Worm (Caenorhabditis elegans) whole organism, late embryonic: Measurements from ENCODE around the gene end-1.
A peak's percentile ranks its signal among the peaks of the same experiment; 100 is the strongest.

Experiments
- F13H6.1 ChIP-seq: sonication (generic microtip); optimal IDR thresholded peaks from 2 replicates; lab custom pipeline; 2016; ENCODE audit warnings: missing genetic modification characterization, missing compliant biosample characterization
- K09A11.1 ChIP-seq: sonication (generic microtip); optimal IDR thresholded peaks from 2 replicates; lab custom pipeline; 2017; ENCODE audit warnings: antibody characterized with exemption, mild to moderate bottlenecking, missing genetic modification characterization, missing compliant biosample characterization; ENCODE audit not compliant: insufficient read depth
- ahr-1 ChIP-seq: sonication (generic microtip); optimal IDR thresholded peaks from 2 replicates; lab custom pipeline; 2016; ENCODE audit warnings: missing genetic modification characterization, missing compliant biosample characterization
- ama-1 ChIP-seq: fragments of 150-350 bp; optimal IDR thresholded peaks from 2 replicates; lab custom pipeline; 2014
- ceh-18 ChIP-seq: sonication (generic microtip); optimal IDR thresholded peaks from 2 replicates; lab custom pipeline; 2016; ENCODE audit warnings: missing genetic modification characterization, missing compliant biosample characterization
- ceh-19 ChIP-seq: fragments of 200-800 bp; sonication (Bioruptor generic); optimal IDR thresholded peaks from 2 replicates; lab custom pipeline; 2018; ENCODE audit warnings: mild to moderate bottlenecking, missing genetic modification characterization, missing compliant biosample characterization
- ceh-2 ChIP-seq: sonication (generic microtip); optimal IDR thresholded peaks from 2 replicates; lab custom pipeline; 2016; ENCODE audit warnings: missing genotype, missing genetic modification characterization, missing compliant biosample characterization
- ceh-30 ChIP-seq: fragments of 150-350 bp; optimal IDR thresholded peaks from 2 replicates; lab custom pipeline; 2014; ENCODE audit warnings: missing biosample characterization, missing genetic modification characterization
- ceh-31 ChIP-seq: sonication (generic microtip); optimal IDR thresholded peaks from 2 replicates; lab custom pipeline; 2016; ENCODE audit warnings: missing genetic modification characterization, missing compliant biosample characterization
- ceh-34 ChIP-seq: sonication (generic microtip); optimal IDR thresholded peaks from 2 replicates; lab custom pipeline; 2016; ENCODE audit warnings: mild to moderate bottlenecking, missing genetic modification characterization, missing compliant biosample characterization
- ceh-6 ChIP-seq: fragments of 200-800 bp; sonication (Bioruptor generic); optimal IDR thresholded peaks from 2 replicates; lab custom pipeline; 2018; ENCODE audit warnings: mild to moderate bottlenecking, missing genetic modification characterization, missing compliant biosample characterization
- ceh-9 ChIP-seq: sonication (generic microtip); optimal IDR thresholded peaks from 2 replicates; lab custom pipeline; 2016; ENCODE audit warnings: mild to moderate bottlenecking, missing genetic modification characterization, inconsistent platforms, missing compliant biosample characterization
- che-1 ChIP-seq: sonication (generic microtip); optimal IDR thresholded peaks from 2 replicates; lab custom pipeline; 2016; ENCODE audit warnings: mild to moderate bottlenecking, missing genetic modification characterization, missing compliant biosample characterization
- dmd-4 ChIP-seq: sonication (generic microtip); optimal IDR thresholded peaks from 2 replicates; lab custom pipeline; 2016; ENCODE audit warnings: borderline replicate concordance, missing genetic modification characterization, missing compliant biosample characterization
- dve-1 ChIP-seq: sonication (generic microtip); optimal IDR thresholded peaks from 2 replicates; lab custom pipeline; 2017; ENCODE audit warnings: antibody characterized with exemption, mild to moderate bottlenecking, missing genetic modification characterization, missing compliant biosample characterization
- elt-2 ChIP-seq: sonication (generic microtip); optimal IDR thresholded peaks from 2 replicates; lab custom pipeline; 2016; ENCODE audit warnings: missing genetic modification reagents, missing genetic modification characterization, missing compliant biosample characterization
- ets-4 ChIP-seq: sonication (generic microtip); optimal IDR thresholded peaks from 2 replicates; lab custom pipeline; 2016; ENCODE audit warnings: missing genetic modification characterization, missing compliant biosample characterization
- eyg-1 ChIP-seq: sonication (generic microtip); optimal IDR thresholded peaks from 2 replicates; lab custom pipeline; 2016; ENCODE audit warnings: missing genotype, missing genetic modification characterization, missing compliant biosample characterization
- fkh-10 ChIP-seq: fragments of 150-350 bp; optimal IDR thresholded peaks from 2 replicates; lab custom pipeline; 2014; ENCODE audit warnings: missing biosample characterization, missing genetic modification reagents, missing genetic modification characterization
- gmeb-2 ChIP-seq: sonication (generic microtip); optimal IDR thresholded peaks from 2 replicates; lab custom pipeline; 2016; ENCODE audit warnings: missing genetic modification characterization, inconsistent platforms, missing compliant biosample characterization
- hlh-13 ChIP-seq: fragments of 200-800 bp; sonication (Bioruptor generic); optimal IDR thresholded peaks from 2 replicates; lab custom pipeline; 2018; ENCODE audit warnings: mild to moderate bottlenecking, missing genetic modification characterization, missing compliant biosample characterization
- hlh-30 ChIP-seq: sonication (generic microtip); optimal IDR thresholded peaks from 2 replicates; lab custom pipeline; 2017; ENCODE audit warnings: antibody characterized with exemption, missing genetic modification characterization, missing compliant biosample characterization; ENCODE audit not compliant: insufficient read depth
- hlh-6 ChIP-seq: sonication (generic microtip); optimal IDR thresholded peaks from 2 replicates; lab custom pipeline; 2016; ENCODE audit warnings: missing genotype, missing genetic modification characterization, missing compliant biosample characterization
- lim-6 ChIP-seq: sonication (generic microtip); optimal IDR thresholded peaks from 2 replicates; lab custom pipeline; 2016; ENCODE audit warnings: missing genetic modification characterization, missing compliant biosample characterization
- mec-3 ChIP-seq: sonication (generic microtip); optimal IDR thresholded peaks from 2 replicates; lab custom pipeline; 2016; ENCODE audit warnings: borderline replicate concordance, missing genetic modification characterization, missing compliant biosample characterization
- nhr-11 ChIP-seq: fragments of 150-350 bp; optimal IDR thresholded peaks from 2 replicates; lab custom pipeline; 2014; ENCODE audit warnings: missing biosample characterization, missing genetic modification characterization
- nhr-232 ChIP-seq: sonication (generic microtip); optimal IDR thresholded peaks from 2 replicates; lab custom pipeline; 2016; ENCODE audit warnings: missing genetic modification characterization, missing compliant biosample characterization
- npax-4 ChIP-seq: sonication (generic microtip); optimal IDR thresholded peaks from 2 replicates; lab custom pipeline; 2016; ENCODE audit warnings: missing genetic modification characterization, missing compliant biosample characterization
- pat-9 ChIP-seq: fragments of 200-800 bp; sonication (Bioruptor generic); optimal IDR thresholded peaks from 2 replicates; lab custom pipeline; 2018; ENCODE audit warnings: mild to moderate bottlenecking, missing genetic modification characterization, moderate library complexity, missing compliant biosample characterization
- pax-1 ChIP-seq: fragments of 150-350 bp; optimal IDR thresholded peaks from 2 replicates; lab custom pipeline; 2014; ENCODE audit warnings: missing biosample characterization, missing genetic modification characterization
- pqm-1 ChIP-seq: sonication (generic microtip); optimal IDR thresholded peaks from 2 replicates; lab custom pipeline; 2016; ENCODE audit warnings: missing genetic modification characterization, missing compliant biosample characterization
- sdc-2 ChIP-seq: sonication (generic microtip); optimal IDR thresholded peaks from 2 replicates; lab custom pipeline; 2016; ENCODE audit warnings: missing genotype, missing genetic modification characterization, missing compliant biosample characterization
- sox-2 ChIP-seq: fragments of 200-800 bp; sonication (Bioruptor generic); IDR thresholded peaks from 2 replicates; pipeline ENCODE4 v1.3.6; 2022; ENCODE audit warnings: missing genetic modification reagents, missing genetic modification characterization, missing compliant biosample characterization
- sox-4 ChIP-seq: sonication (generic microtip); optimal IDR thresholded peaks from 2 replicates; lab custom pipeline; 2017; ENCODE audit warnings: mild to moderate bottlenecking, missing genetic modification characterization, inconsistent platforms, missing compliant biosample characterization
- syd-9 ChIP-seq: sonication (generic microtip); optimal IDR thresholded peaks from 2 replicates; lab custom pipeline; 2016; ENCODE audit warnings: mild to moderate bottlenecking, missing genetic modification characterization, moderate library complexity, missing compliant biosample characterization
- tbx-2 ChIP-seq: sonication (generic microtip); optimal IDR thresholded peaks from 2 replicates; lab custom pipeline; 2016; ENCODE audit warnings: missing genetic modification characterization, missing compliant biosample characterization
- ttx-3 ChIP-seq: sonication (generic microtip); optimal IDR thresholded peaks from 2 replicates; lab custom pipeline; 2016; ENCODE audit warnings: missing genetic modification reagents, missing genetic modification characterization, missing compliant biosample characterization
- unc-3 ChIP-seq, 2 experiments: fragments of 200-800 bp in 1 of 2; sonication (Bioruptor generic) in 1 of 2; sonication (generic microtip) in 1 of 2; conservative IDR thresholded peaks in 1 of 2; optimal IDR thresholded peaks in 1 of 2; 2 replicates each; pipeline versions ENCODE4 v1.3.6 to Lab custom; 2016 to 2022; ENCODE audit warnings: missing compliant biosample characterization in 2 of 2, missing genetic modification characterization in 2 of 2, missing genetic modification reagents in 1 of 2
- unc-42 ChIP-seq: sonication (generic microtip); optimal IDR thresholded peaks from 2 replicates; lab custom pipeline; 2016; ENCODE audit warnings: missing genotype, missing genetic modification characterization, missing compliant biosample characterization
- zip-5 ChIP-seq: sonication (generic microtip); optimal IDR thresholded peaks from 2 replicates; lab custom pipeline; 2016; ENCODE audit warnings: missing genetic modification characterization, missing compliant biosample characterization
- ztf-16 ChIP-seq: sonication (generic microtip); optimal IDR thresholded peaks from 2 replicates; lab custom pipeline; 2017; ENCODE audit warnings: missing genetic modification characterization, missing compliant biosample characterization

The end-1 gene

DNA sequence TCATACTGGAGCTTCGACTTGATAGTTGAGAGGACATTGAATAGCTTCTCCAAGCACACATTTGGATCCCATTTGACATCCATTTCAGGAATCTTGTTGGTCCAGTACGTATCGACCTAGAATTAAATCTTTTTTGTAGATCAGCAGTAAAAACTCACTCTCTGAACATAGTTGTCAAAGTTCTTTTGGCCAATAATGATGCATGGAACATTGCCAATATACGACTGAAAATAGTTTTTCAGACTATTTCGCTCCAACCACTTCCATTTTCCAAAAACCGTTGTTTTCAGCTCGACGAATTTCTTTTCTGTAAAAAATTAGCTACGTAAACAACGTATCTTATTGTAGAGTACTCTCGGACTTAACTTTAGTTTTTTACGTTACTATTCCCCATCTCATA, 3.3 kb upstream of the end-1 start:
- TF ChIP-seq ceh-18, result no peak
- no peak for TF ChIP-seq sdc-2 (tag; lab: Kevin White, UChicago)
- no peak for TF ChIP-seq ceh-6 (GFP tag; lab: Kevin White, UChicago)
- TF ChIP-seq syd-9 (tag; lab: Kevin White, UChicago), result no peak
- no peak for TF ChIP-seq ceh-31 (tag; lab: Kevin White, UChicago)
- TF ChIP-seq sox-2, result no peak
- TF ChIP-seq F13H6.1 (tag; lab: Kevin White, UChicago), result no peak
- TF ChIP-seq hlh-6 (tag; lab: Kevin White, UChicago), result no peak
- TF ChIP-seq nhr-232 (tag; lab: Kevin White, UChicago), result no peak
- TF ChIP-seq mec-3 (tag; lab: Kevin White, UChicago), result no peak
- TF ChIP-seq sox-4 (tag; lab: Kevin White, UChicago), result no peak
- TF ChIP-seq unc-42, result no peak

DNA sequence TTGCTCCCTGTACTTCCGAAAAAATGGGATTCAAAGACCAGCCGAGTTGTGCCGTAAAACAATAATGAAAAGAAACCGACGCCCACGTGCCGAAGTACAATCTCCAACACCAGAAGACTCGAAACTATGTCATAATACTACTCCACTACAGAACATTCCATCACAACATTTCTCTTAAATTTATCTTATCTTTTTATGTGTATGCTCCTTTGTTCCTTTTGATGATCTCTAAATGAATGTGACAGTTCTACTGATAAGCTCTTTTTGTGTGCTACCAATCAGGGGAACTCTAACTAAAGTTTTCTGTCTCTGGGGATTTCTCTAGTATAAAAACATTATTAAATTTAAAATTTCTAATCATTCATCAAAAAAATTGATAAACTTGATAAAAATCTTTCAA, 1.9 kb downstream of the end-1 start:
- TF ChIP-seq dmd-4 (tag; lab: Kevin White, UChicago) (no peak), elt-2 (peak; percentile 89), tbx-2 (tag; lab: Kevin White, UChicago) (no peak)

DNA sequence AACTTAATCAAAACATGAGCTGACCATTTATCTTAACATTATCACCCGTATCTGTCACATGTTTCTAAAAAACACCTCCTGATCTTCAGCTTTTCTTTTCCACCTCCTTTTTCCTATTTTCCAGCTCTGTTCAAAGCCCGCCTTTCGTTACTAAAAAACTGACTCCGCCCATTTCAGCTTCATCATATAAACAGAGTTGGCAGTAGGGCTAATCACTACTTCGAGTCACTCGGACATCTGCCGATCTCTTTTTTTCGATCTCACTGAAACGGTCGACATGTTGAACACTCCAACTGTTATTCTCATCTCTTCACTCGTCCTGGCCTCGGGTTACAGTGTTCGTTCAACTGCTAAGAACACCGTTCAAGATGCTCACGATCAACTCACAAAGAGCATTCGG, 7.6 kb downstream of the end-1 start, which contains the start of gene droe-4:
TSS of gene droe-4 (plus strand) at position 172 of the 400 bp plus-strand sequence.
- TF ChIP-seq zip-5 (no peak), nhr-11 (no peak), ceh-30 (tag; lab: Kevin White, UChicago) (no peak), hlh-30 (no peak), ama-1 (no peak), syd-9 (tag; lab: Kevin White, UChicago) (no peak), ets-4 (no peak), unc-3 (GFP tag; conservative IDR thresholded peaks at IDR 0.05; lab: Robert Waterston, UW) (no peak), unc-3 (tag; optimal IDR thresholded peaks at IDR 0.05; lab: Kevin White, UChicago) (no peak), ceh-9 (no peak), sox-4 (tag; lab: Kevin White, UChicago) (no peak), ceh-6 (GFP tag; lab: Kevin White, UChicago) (no peak), pqm-1 (tag; lab: Kevin White, UChicago) (no peak), npax-4 (tag; lab: Kevin White, UChicago) (no peak), eyg-1 (no peak), ceh-2 (no peak), hlh-6 (tag; lab: Kevin White, UChicago) (no peak), F13H6.1 (tag; lab: Kevin White, UChicago) (no peak), dve-1 (tag; lab: Kevin White, UChicago) (no peak), ttx-3 (no peak)

DNA sequence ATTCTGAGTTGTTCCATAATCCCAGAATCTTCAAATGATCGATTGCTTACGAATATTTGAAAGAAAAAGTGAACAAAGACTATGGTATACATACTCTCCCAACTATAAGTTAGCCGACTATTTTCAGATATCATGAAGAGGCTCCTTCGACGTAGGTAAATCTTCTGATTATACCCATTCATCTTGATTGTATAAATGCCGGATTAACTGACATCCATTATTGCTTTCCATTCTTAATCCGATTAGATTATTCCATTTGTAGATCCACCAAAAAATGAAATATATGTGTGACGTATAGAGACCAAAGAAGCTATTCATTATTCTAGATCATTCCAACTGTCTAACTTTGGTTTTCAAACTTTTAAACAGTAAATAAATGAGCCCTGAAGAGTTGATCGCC, 8.6 kb downstream of the end-1 start:
- no peak for TF ChIP-seq mec-3 (tag; lab: Kevin White, UChicago)
- TF ChIP-seq pat-9 (tag; lab: Kevin White, UChicago), result no peak
- TF ChIP-seq sox-4 (tag; lab: Kevin White, UChicago), result no peak
- no peak for TF ChIP-seq hlh-13 (GFP tag; lab: Kevin White, UChicago)
- TF ChIP-seq pax-1 (tag; lab: Kevin White, UChicago), result no peak
- no peak for TF ChIP-seq ahr-1 (tag; lab: Kevin White, UChicago)
- TF ChIP-seq che-1 (tag; lab: Kevin White, UChicago), result no peak
- TF ChIP-seq ama-1, result no peak
- no peak for TF ChIP-seq fkh-10 (GFP tag; lab: Kevin White, UChicago)
- TF ChIP-seq ztf-16, result no peak
- no peak for TF ChIP-seq ceh-34 (tag; lab: Kevin White, UChicago)
- TF ChIP-seq K09A11.1, result no peak
- TF ChIP-seq gmeb-2 (tag; lab: Kevin White, UChicago), result no peak
- TF ChIP-seq ceh-19 (GFP tag; lab: Kevin White, UChicago), result no peak
- no peak for TF ChIP-seq zip-5
- TF ChIP-seq lim-6 (tag; lab: Kevin White, UChicago), result no peak
- no peak for TF ChIP-seq eyg-1
- TF ChIP-seq unc-42, result no peak
- no peak for TF ChIP-seq pqm-1 (tag; lab: Kevin White, UChicago)
- TF ChIP-seq ceh-31 (tag; lab: Kevin White, UChicago), result no peak
